Fruit fly (Drosophila melanogaster) whole organism, wandering third instar larva: ENCODE results near the gene kay.
A peak's percentile ranks its signal among the peaks of the same experiment; 100 is the strongest.

Experiments
- Abd-B ChIP-seq: fragments of >200 bp; optimal IDR thresholded peaks from 2 replicates; lab custom pipeline; 2017; ENCODE audit warnings: missing biosample characterization, missing genetic modification characterization
- CG32264 ChIP-seq: fragments of 200-800 bp; sonication (Bioruptor generic); optimal IDR thresholded peaks from 2 replicates; lab custom pipeline; 2016; ENCODE audit warnings: missing biosample characterization, missing genetic modification characterization
- CG9705 ChIP-seq: fragments of 200-800 bp; sonication (Bioruptor generic); optimal IDR thresholded peaks from 2 replicates; lab custom pipeline; 2018; ENCODE audit warnings: missing biosample characterization, mild to moderate bottlenecking, missing genetic modification characterization
- CrebA ChIP-seq: fragments of 200-800 bp; sonication (Bioruptor generic); optimal IDR thresholded peaks from 2 replicates; lab custom pipeline; 2016; ENCODE audit warnings: missing biosample characterization, mild to moderate bottlenecking, missing genetic modification characterization, borderline replicate concordance
- Dfd ChIP-seq: fragments of >200 bp; optimal IDR thresholded peaks from 2 replicates; lab custom pipeline; 2017; ENCODE audit warnings: missing biosample characterization, missing genetic modification characterization
- Dif ChIP-seq: fragments of 200-275, 200-300 bp; sonication (Bioruptor generic); optimal IDR thresholded peaks from 2 replicates; lab custom pipeline; 2018; ENCODE audit warnings: missing biosample characterization, missing genetic modification characterization; ENCODE audit not compliant: partially characterized antibody
- GATAd ChIP-seq: sonication (Bioruptor generic); optimal IDR thresholded peaks from 2 replicates; lab custom pipeline; 2016; ENCODE audit warnings: missing biosample characterization, missing genetic modification characterization
- HLH106 ChIP-seq: fragments of 200-800 bp; optimal IDR thresholded peaks from 3 replicates; lab custom pipeline; 2019; ENCODE audit warnings: missing biosample characterization, mild to moderate bottlenecking, missing genetic modification characterization, moderate library complexity
- Hnf4 ChIP-seq: fragments of 200-800 bp; sonication (Bioruptor generic); optimal IDR thresholded peaks from 2 replicates; lab custom pipeline; 2016; ENCODE audit warnings: missing biosample characterization, mild to moderate bottlenecking, missing genetic modification characterization
- Hr78 ChIP-seq: fragments of >200 bp; optimal IDR thresholded peaks from 2 replicates; lab custom pipeline; 2017; ENCODE audit warnings: missing biosample characterization, missing genetic modification characterization
- Hr83 ChIP-seq: fragments of 200-300 bp; sonication (Bioruptor generic); optimal IDR thresholded peaks from 2 replicates; lab custom pipeline; 2016; ENCODE audit warnings: missing biosample characterization, mild to moderate bottlenecking, missing genetic modification characterization, moderate library complexity; ENCODE audit not compliant: poor library complexity, severe bottlenecking
- Jra ChIP-seq: sonication (Bioruptor generic); optimal IDR thresholded peaks from 2 replicates; lab custom pipeline; 2016; ENCODE audit warnings: missing biosample characterization, missing genetic modification characterization
- Mio ChIP-seq: sonication (Bioruptor generic); optimal IDR thresholded peaks from 2 replicates; lab custom pipeline; 2016; ENCODE audit warnings: missing biosample characterization, missing genetic modification characterization
- Myc ChIP-seq: fragments of >200 bp; optimal IDR thresholded peaks from 2 replicates; lab custom pipeline; 2017
- N ChIP-seq: fragments of >200 bp; optimal IDR thresholded peaks from 2 replicates; lab custom pipeline; 2018; ENCODE audit warnings: missing biosample characterization, missing external identifiers, missing genetic modification characterization
- OdsH ChIP-seq: fragments of 200-800 bp; sonication (Bioruptor generic); optimal IDR thresholded peaks from 2 replicates; lab custom pipeline; 2016; ENCODE audit warnings: missing biosample characterization, mild to moderate bottlenecking, missing genetic modification characterization
- Rel ChIP-seq, 2 experiments: fragments of 200-800 bp; sonication (Bioruptor generic) in 1 of 2; optimal IDR thresholded peaks; 2 replicates in 1 of 2; 3 replicates in 1 of 2; lab custom pipeline; 2016 to 2019; ENCODE audit warnings: mild to moderate bottlenecking in 2 of 2, missing biosample characterization in 2 of 2, missing genetic modification characterization in 2 of 2, moderate library complexity in 1 of 2
- Sp1 ChIP-seq: fragments of 200-800 bp; sonication (Bioruptor generic); optimal IDR thresholded peaks from 3 replicates; lab custom pipeline; 2019; ENCODE audit warnings: missing biosample characterization, mild to moderate bottlenecking, missing genetic modification characterization, moderate library complexity
- Vsx2 ChIP-seq: fragments of 200-300, 225-300 bp; sonication (Bioruptor generic); optimal IDR thresholded peaks from 2 replicates; lab custom pipeline; 2018; ENCODE audit warnings: missing biosample characterization, missing genetic modification characterization; ENCODE audit not compliant: partially characterized antibody
- br ChIP-seq: fragments of 200-800 bp; sonication (Bioruptor generic); optimal IDR thresholded peaks from 2 replicates; lab custom pipeline; 2016; ENCODE audit warnings: missing biosample characterization, missing genetic modification characterization
- brk ChIP-seq: fragments of 200-800 bp; sonication (Bioruptor generic); optimal IDR thresholded peaks from 2 replicates; lab custom pipeline; 2016; ENCODE audit warnings: missing biosample characterization, mild to moderate bottlenecking, missing genetic modification characterization
- dl ChIP-seq, 2 experiments: fragments of 175-275, 200-275 bp in 1 of 2; fragments of 200-275 bp in 1 of 2; sonication (Bioruptor generic); optimal IDR thresholded peaks; lab custom pipeline; 2018; ENCODE audit warnings: mild to moderate bottlenecking in 2 of 2, missing biosample characterization in 2 of 2, missing genetic modification characterization in 2 of 2, moderate library complexity in 2 of 2; ENCODE audit not compliant: partially characterized antibody in 2 of 2, insufficient read depth in 1 of 2
- dmrt93B ChIP-seq: fragments of 200-800 bp; sonication (Bioruptor generic); optimal IDR thresholded peaks from 2 replicates; lab custom pipeline; 2018; ENCODE audit warnings: missing biosample characterization, mild to moderate bottlenecking, missing genetic modification characterization
- dsf ChIP-seq: sonication (Bioruptor generic); optimal IDR thresholded peaks from 2 replicates; lab custom pipeline; 2016; ENCODE audit warnings: missing biosample characterization, missing genetic modification characterization, borderline replicate concordance
- ey ChIP-seq: fragments of 200-800 bp; sonication (Bioruptor generic); optimal IDR thresholded peaks from 2 replicates; lab custom pipeline; 2016; ENCODE audit warnings: missing biosample characterization, missing genetic modification characterization
- foxo ChIP-seq, 2 experiments: fragments of 200-800 bp; sonication (Bioruptor generic); optimal IDR thresholded peaks; 2 replicates in 1 of 2; 3 replicates in 1 of 2; lab custom pipeline; 2016 to 2017; ENCODE audit warnings: missing biosample characterization in 2 of 2, missing genetic modification characterization in 2 of 2
- fru ChIP-seq: fragments of 200-800 bp; sonication (Bioruptor generic); optimal IDR thresholded peaks from 3 replicates; lab custom pipeline; 2016; ENCODE audit warnings: missing biosample characterization, mild to moderate bottlenecking, missing genetic modification characterization
- h ChIP-seq: fragments of 200-800 bp; sonication (Bioruptor generic); optimal IDR thresholded peaks from 3 replicates; lab custom pipeline; 2016; ENCODE audit warnings: missing biosample characterization, mild to moderate bottlenecking, missing genetic modification characterization
- jim ChIP-seq: fragments of 175-275, 200-325 bp; sonication (Bioruptor generic); optimal IDR thresholded peaks from 2 replicates; lab custom pipeline; 2016; ENCODE audit warnings: missing biosample characterization, mild to moderate bottlenecking, missing genetic modification characterization
- lola ChIP-seq: fragments of >200 bp; optimal IDR thresholded peaks from 2 replicates; lab custom pipeline; 2017; ENCODE audit warnings: missing biosample characterization, missing genetic modification characterization
- pan ChIP-seq: fragments of >200 bp; optimal IDR thresholded peaks from 2 replicates; lab custom pipeline; 2017
- psq ChIP-seq: fragments of 200-800 bp; sonication (Bioruptor generic); optimal IDR thresholded peaks from 3 replicates; lab custom pipeline; 2017; ENCODE audit warnings: missing biosample characterization, mild to moderate bottlenecking, missing genetic modification characterization, moderate library complexity
- rgr ChIP-seq: fragments of 200-800 bp; sonication (Bioruptor generic); optimal IDR thresholded peaks from 3 replicates; lab custom pipeline; 2016; ENCODE audit warnings: missing biosample characterization, mild to moderate bottlenecking, missing genetic modification characterization
- sage ChIP-seq: fragments of 200-800 bp; sonication (Bioruptor generic); optimal IDR thresholded peaks from 2 replicates; lab custom pipeline; 2016; ENCODE audit warnings: missing biosample characterization, mild to moderate bottlenecking, missing genetic modification characterization
- sv ChIP-seq: fragments of 200-800 bp; sonication (Bioruptor generic); optimal IDR thresholded peaks from 3 replicates; lab custom pipeline; 2016; ENCODE audit warnings: missing biosample characterization, missing genetic modification characterization
- tai ChIP-seq: sonication (Bioruptor generic); optimal IDR thresholded peaks from 2 replicates; lab custom pipeline; 2016; ENCODE audit warnings: missing biosample characterization, missing genetic modification characterization
- usp ChIP-seq: fragments of >200 bp; optimal IDR thresholded peaks from 2 replicates; lab custom pipeline; 2017; ENCODE audit warnings: missing biosample characterization, missing genetic modification characterization
- woc ChIP-seq: sonication (Bioruptor generic); optimal IDR thresholded peaks from 2 replicates; lab custom pipeline; 2016; ENCODE audit warnings: missing biosample characterization, mild to moderate bottlenecking, missing genetic modification characterization

The kay gene

dm6 chr3R:29771645-29772089, 5.9 kb downstream of the kay start:
- TF ChIP-seq Sp1 (GFP tag; lab: Kevin White, UChicago) = no peak
- no peak for TF ChIP-seq Rel (GFP tag; optimal IDR thresholded peaks at IDR 0.05; lab: Kevin White, UChicago)
- peak; percentile 82 for TF ChIP-seq Rel (tag; optimal IDR thresholded peaks at IDR 0.05; lab: Kevin White, UChicago)
- TF ChIP-seq CrebA (GFP tag; lab: Kevin White, UChicago) = peak; percentile 45

- TF ChIP-seq rgr (GFP tag; lab: Kevin White, UChicago) (no peak), foxo (GFP tag; optimal IDR thresholded peaks at IDR 0.05; lab: Kevin White, UChicago) (peak in 1 of 2 experiments; percentile 27), CG9705 (GFP tag; lab: Kevin White, UChicago) (peak; percentile 47), sage (GFP tag; lab: Kevin White, UChicago) (no peak), sv (GFP tag; lab: Kevin White, UChicago) (no peak), pan (lab: Kevin White, UChicago) (no peak), dsf (GFP tag; lab: Kevin White, UChicago) (no peak), Hr78 (no peak), Dif (GFP tag; lab: Kevin White, UChicago) (peak; percentile 93), OdsH (GFP tag; lab: Kevin White, UChicago) (no peak), fru (peak; percentile 7), Dfd (GFP tag; lab: Kevin White, UChicago) (no peak), Hnf4 (GFP tag; lab: Kevin White, UChicago) (no peak), Hr83 (GFP tag; lab: Kevin White, UChicago) (peak; percentile 55), jim (GFP tag; lab: Kevin White, UChicago) (no peak), N (GFP tag; lab: Kevin White, UChicago) (no peak), ey (GFP tag; lab: Kevin White, UChicago) (no peak), woc (peak; percentile 72), psq (GFP tag; lab: Kevin White, UChicago) (peak; percentile 94), Rel (GFP tag; optimal IDR thresholded peaks at IDR 0.05; lab: Kevin White, UChicago) (no peak), Rel (tag; optimal IDR thresholded peaks at IDR 0.05; lab: Kevin White, UChicago) (no peak), lola (GFP tag; lab: Kevin White, UChicago) (no peak), br (GFP tag; lab: Kevin White, UChicago) (peak; percentile 2), HLH106 (tag; lab: Kevin White, UChicago) (peak; percentile 63), Vsx2 (GFP tag; lab: Kevin White, UChicago) (peak; percentile 32), Myc (lab: Kevin White, UChicago) (peak; percentile 29), tai (GFP tag; lab: Kevin White, UChicago) (peak; percentile 36), Sp1 (GFP tag; lab: Kevin White, UChicago) (no peak), dl (GFP tag; optimal IDR thresholded peaks at IDR 0.05; lab: Kevin White, UChicago; ENCODE audit: insufficient read depth in 1 of 2, partially characterized antibody in 2 of 2) (peak; percentile 91 to 92), dmrt93B (peak; percentile 70)
Observed at dm6 chr3R:29772090-29772794, 6.4 kb downstream of the kay start.

dm6 chr3R:29772795-29773331, 7.1 kb downstream of the kay start:
- TF ChIP-seq dmrt93B = no peak
- TF ChIP-seq Rel (GFP tag; optimal IDR thresholded peaks at IDR 0.05; lab: Kevin White, UChicago) = no peak
- peak; percentile 85 for TF ChIP-seq Rel (tag; optimal IDR thresholded peaks at IDR 0.05; lab: Kevin White, UChicago)
- no peak for TF ChIP-seq br (GFP tag; lab: Kevin White, UChicago)
- TF ChIP-seq usp = no peak
- TF ChIP-seq GATAd (GFP tag; lab: Kevin White, UChicago) = no peak
- TF ChIP-seq woc = no peak
- TF ChIP-seq Hr78 = no peak
- TF ChIP-seq ey (GFP tag; lab: Kevin White, UChicago) = no peak
- no peak for TF ChIP-seq sv (GFP tag; lab: Kevin White, UChicago)
- peak; percentile 53 for TF ChIP-seq OdsH (GFP tag; lab: Kevin White, UChicago)
- no peak for TF ChIP-seq Myc (lab: Kevin White, UChicago)
- TF ChIP-seq dsf (GFP tag; lab: Kevin White, UChicago) = no peak
- no peak for TF ChIP-seq pan (lab: Kevin White, UChicago)
- TF ChIP-seq lola (GFP tag; lab: Kevin White, UChicago) = no peak
- TF ChIP-seq rgr (GFP tag; lab: Kevin White, UChicago) = peak; percentile 20
- no peak for TF ChIP-seq brk (GFP tag; lab: Kevin White, UChicago)
- TF ChIP-seq h (GFP tag; lab: Kevin White, UChicago) = peak; percentile 83
- peak; percentile 56 for TF ChIP-seq Sp1 (GFP tag; lab: Kevin White, UChicago)
- TF ChIP-seq Hnf4 (GFP tag; lab: Kevin White, UChicago) = peak; percentile 43
- peak; percentile 14 for TF ChIP-seq fru
- peak; percentile 26 for TF ChIP-seq N (GFP tag; lab: Kevin White, UChicago)
- no peak for TF ChIP-seq CG32264
- TF ChIP-seq jim (GFP tag; lab: Kevin White, UChicago) = peak; percentile 79
- TF ChIP-seq Mio (GFP tag; lab: Kevin White, UChicago) = no peak
- TF ChIP-seq psq (GFP tag; lab: Kevin White, UChicago) = peak; percentile 64
- TF ChIP-seq HLH106 (tag; lab: Kevin White, UChicago) = no peak
- TF ChIP-seq foxo (GFP tag; optimal IDR thresholded peaks at IDR 0.05; lab: Kevin White, UChicago) = peak in 1 of 2 experiments; percentile 10
- TF ChIP-seq Dfd (GFP tag; lab: Kevin White, UChicago) = no peak
- no peak for TF ChIP-seq Abd-B
- TF ChIP-seq Vsx2 (GFP tag; lab: Kevin White, UChicago) = peak; percentile 3
- peak; percentile 94 for TF ChIP-seq Dif (GFP tag; lab: Kevin White, UChicago)
- TF ChIP-seq tai (GFP tag; lab: Kevin White, UChicago) = no peak
- no peak for TF ChIP-seq Jra (GFP tag; lab: Kevin White, UChicago)
- no peak for TF ChIP-seq sage (GFP tag; lab: Kevin White, UChicago)
- peak; percentile 34 to 87 for TF ChIP-seq dl (GFP tag; optimal IDR thresholded peaks at IDR 0.05; lab: Kevin White, UChicago; ENCODE audit: insufficient read depth in 1 of 2, partially characterized antibody in 2 of 2)
